Worm (Caenorhabditis elegans) whole organism, L2 larva: ENCODE measurements around the gene F11A5.16.
A peak's percentile ranks its signal among the peaks of the same experiment; 100 is the strongest.

ENCODE experiments used
- R02D3.7 ChIP-seq: fragments of 150-350 bp; optimal IDR thresholded peaks from 2 replicates; lab custom pipeline; 2014; ENCODE audit warnings: missing biosample characterization, missing genetic modification characterization
- Y55F3AM.14 ChIP-seq: fragments of 200-800 bp; sonication (Bioruptor generic); optimal IDR thresholded peaks from 2 replicates; lab custom pipeline; 2018; ENCODE audit warnings: mild to moderate bottlenecking, missing genetic modification characterization, missing compliant biosample characterization
- ZK546.5 ChIP-seq: sonication (generic microtip); optimal IDR thresholded peaks from 2 replicates; lab custom pipeline; 2017; ENCODE audit warnings: missing biosample characterization, missing genetic modification characterization
- aly-2 ChIP-seq: fragments of 150-350 bp; optimal IDR thresholded peaks from 2 replicates; lab custom pipeline; 2014; ENCODE audit warnings: missing biosample characterization, missing genetic modification characterization
- blmp-1 ChIP-seq: sonication (generic microtip); optimal IDR thresholded peaks from 2 replicates; lab custom pipeline; 2017; ENCODE audit warnings: missing genetic modification characterization, mild to moderate bottlenecking, missing compliant biosample characterization, antibody characterized with exemption, moderate library complexity; ENCODE audit not compliant: insufficient read depth
- ceh-82 ChIP-seq: fragments of 150-350 bp; optimal IDR thresholded peaks from 2 replicates; lab custom pipeline; 2014; ENCODE audit warnings: missing biosample characterization, missing genetic modification characterization
- crh-2 ChIP-seq: sonication (generic microtip); optimal IDR thresholded peaks from 2 replicates; lab custom pipeline; 2017; ENCODE audit warnings: missing biosample characterization, missing genetic modification characterization
- dmd-4 ChIP-seq: sonication (generic microtip); optimal IDR thresholded peaks from 2 replicates; lab custom pipeline; 2017; ENCODE audit warnings: missing biosample characterization, missing genetic modification characterization
- egl-27 ChIP-seq: sonication (generic microtip); optimal IDR thresholded peaks from 3 replicates; lab custom pipeline; 2017; ENCODE audit warnings: missing biosample characterization, missing genetic modification reagents, missing genetic modification characterization
- elt-1 ChIP-seq: fragments of 150-350 bp; optimal IDR thresholded peaks from 2 replicates; lab custom pipeline; 2014; ENCODE audit warnings: missing biosample characterization, missing genetic modification characterization
- fos-1 ChIP-seq: fragments of 150-350 bp; optimal IDR thresholded peaks from 2 replicates; lab custom pipeline; 2014; ENCODE audit warnings: missing biosample characterization, missing genetic modification characterization
- gmeb-1 ChIP-seq: fragments of 150-350 bp; optimal IDR thresholded peaks from 2 replicates; lab custom pipeline; 2014; ENCODE audit warnings: missing biosample characterization, missing genetic modification characterization
- lin-11 ChIP-seq: fragments of 150-350 bp; sonication (generic microtip); optimal IDR thresholded peaks from 2 replicates; lab custom pipeline; 2014; ENCODE audit warnings: missing biosample characterization, missing genetic modification characterization, inconsistent platforms, mixed read lengths
- lin-13 ChIP-seq: fragments of 150-350 bp; optimal IDR thresholded peaks from 2 replicates; lab custom pipeline; 2014; ENCODE audit warnings: missing biosample characterization, missing genetic modification reagents, missing genetic modification characterization
- lsy-2 ChIP-seq, 2 experiments: fragments of 150-350 bp in 1 of 2; sonication (generic microtip) in 1 of 2; optimal IDR thresholded peaks; 2 replicates each; lab custom pipeline; 2014 to 2017; ENCODE audit warnings: missing biosample characterization in 2 of 2, missing genetic modification characterization in 2 of 2
- mbf-1 ChIP-seq: sonication (generic microtip); optimal IDR thresholded peaks from 2 replicates; lab custom pipeline; 2017; ENCODE audit warnings: missing biosample characterization, missing genetic modification characterization
- mdl-1 ChIP-seq, 2 experiments: fragments of 150-350 bp in 1 of 2; sonication (generic microtip) in 1 of 2; optimal IDR thresholded peaks; 2 replicates each; lab custom pipeline; 2017; ENCODE audit warnings: missing biosample characterization in 2 of 2, missing genetic modification characterization in 2 of 2
- nhr-10 ChIP-seq: sonication (generic microtip); optimal IDR thresholded peaks from 2 replicates; lab custom pipeline; 2017; ENCODE audit warnings: missing biosample characterization, missing genetic modification characterization
- nhr-11 ChIP-seq: fragments of 150-350 bp; optimal IDR thresholded peaks from 2 replicates; lab custom pipeline; 2014; ENCODE audit warnings: missing biosample characterization, missing genetic modification characterization
- nhr-12 ChIP-seq: fragments of 150-350 bp; optimal IDR thresholded peaks from 2 replicates; lab custom pipeline; 2014; ENCODE audit warnings: missing biosample characterization, missing genetic modification characterization
- nhr-129 ChIP-seq: fragments of 150-350 bp; optimal IDR thresholded peaks from 2 replicates; lab custom pipeline; 2014; ENCODE audit warnings: missing biosample characterization, missing genetic modification characterization
- nhr-21 ChIP-seq: fragments of 150-350 bp; optimal IDR thresholded peaks from 2 replicates; lab custom pipeline; 2014; ENCODE audit warnings: missing biosample characterization, missing genetic modification characterization
- nhr-25 ChIP-seq: fragments of 150-350 bp; sonication (generic microtip); optimal IDR thresholded peaks from 3 replicates; lab custom pipeline; 2014; ENCODE audit warnings: missing biosample characterization, missing genetic modification characterization
- skn-1 ChIP-seq: sonication (generic microtip); optimal IDR thresholded peaks from 2 replicates; lab custom pipeline; 2017; ENCODE audit warnings: missing biosample characterization, missing genetic modification characterization
- sma-3 ChIP-seq: sonication (generic microtip); optimal IDR thresholded peaks from 2 replicates; lab custom pipeline; 2016; ENCODE audit warnings: missing genetic modification reagents, missing genetic modification characterization, missing compliant biosample characterization
- sma-9 ChIP-seq, 2 experiments: fragments of 150-350 bp in 1 of 2; sonication (generic microtip) in 1 of 2; optimal IDR thresholded peaks; 2 replicates each; lab custom pipeline; 2014 to 2016; ENCODE audit warnings: missing genetic modification characterization in 2 of 2, mild to moderate bottlenecking in 1 of 2, missing biosample characterization in 1 of 2, missing compliant biosample characterization in 1 of 2, missing genetic modification reagents in 1 of 2, moderate library complexity in 1 of 2
- unc-39 ChIP-seq: fragments of 150-350 bp; optimal IDR thresholded peaks from 2 replicates; lab custom pipeline; 2014; ENCODE audit warnings: missing biosample characterization, missing genetic modification characterization
- unc-62 ChIP-seq: fragments of 150-350 bp; optimal IDR thresholded peaks from 2 replicates; lab custom pipeline; 2014; ENCODE audit warnings: missing biosample characterization, missing genetic modification reagents, missing genetic modification characterization
- ztf-1 ChIP-seq: fragments of 200-800 bp; sonication (Bioruptor generic); conservative IDR thresholded peaks from 2 replicates; pipeline ENCODE4 v1.3.6; 2022; ENCODE audit warnings: missing genetic modification characterization, missing compliant biosample characterization

The F11A5.16 gene

DNA sequence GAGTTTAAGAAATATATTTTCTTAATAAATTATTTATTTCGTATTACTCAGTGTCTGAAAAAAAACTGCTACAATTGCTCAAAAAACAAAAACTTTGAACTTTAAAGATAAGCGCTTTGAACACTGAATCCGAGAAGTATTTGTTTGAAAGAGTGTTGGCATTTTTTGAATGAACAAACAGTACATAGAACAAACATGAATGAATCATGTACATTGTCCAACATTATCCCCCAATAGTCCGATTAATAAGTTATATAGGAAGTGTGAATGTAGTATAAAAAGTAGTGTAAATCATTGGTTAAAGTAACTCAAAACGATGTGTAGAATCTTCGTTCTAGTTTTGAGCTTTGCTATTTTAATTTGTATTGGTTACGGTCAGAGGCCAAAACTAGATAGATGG lies 9.0 kb upstream of the F11A5.16 start, which contains the start of gene F11A5.17:
Gene F11A5.17 (plus strand): TSS at position 301 of the 400 bp plus-strand sequence.
- TF ChIP-seq ztf-1: no peak
- TF ChIP-seq skn-1 (tag; lab: Kevin White, UChicago): no peak
- TF ChIP-seq aly-2 (tag; lab: Kevin White, UChicago): no peak

- TF ChIP-seq elt-1 (tag; lab: Kevin White, UChicago) (no peak), sma-9 (GFP tag; optimal IDR thresholded peaks at IDR 0.05; lab: Kevin White, UChicago) (no peak), sma-9 (tag; optimal IDR thresholded peaks at IDR 0.05; lab: Kevin White, UChicago) (no peak), mbf-1 (no peak), nhr-21 (tag; lab: Kevin White, UChicago) (no peak), gmeb-1 (tag; lab: Kevin White, UChicago) (no peak), nhr-25 (tag; lab: Kevin White, UChicago) (no peak), ztf-1 (no peak), nhr-10 (no peak), nhr-129 (tag; lab: Kevin White, UChicago) (no peak), unc-39 (tag; lab: Kevin White, UChicago) (no peak)
- TF ChIP-seq, all 48 proteins: peak for 0
Measured at ce11 chrV:16202618-16203017, 8.1 kb upstream of the F11A5.16 start, which contains the start of gene F11A5.18. Gene F11A5.18 (plus strand): TSS chrV:16202918.

DNA sequence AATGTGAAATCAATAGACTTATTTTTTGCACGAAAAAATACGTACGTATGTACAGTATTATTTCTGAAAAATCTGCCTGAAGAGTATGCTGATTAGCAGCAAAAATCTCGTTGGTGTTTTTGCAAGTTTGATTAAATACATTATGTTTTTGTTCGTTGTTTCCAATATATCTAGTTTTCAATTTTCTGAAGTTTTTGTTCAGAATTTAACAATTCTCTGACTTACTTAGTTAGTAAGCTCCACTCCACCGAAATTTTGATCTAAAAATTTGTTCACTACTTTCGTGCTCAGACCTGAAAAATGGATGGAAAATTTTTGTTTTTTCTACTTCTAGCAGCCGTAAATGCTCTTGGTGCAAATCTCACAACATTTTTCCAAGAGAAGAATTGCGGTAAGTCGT lies 5.9 kb upstream of the F11A5.16 start, which contains the start of gene irld-26:
Gene irld-26 (plus strand): TSS at position 301 of the 400 bp plus-strand sequence.
- TF ChIP-seq ztf-1: no peak
- TF ChIP-seq ceh-82 (tag; lab: Kevin White, UChicago): no peak
- no peak for TF ChIP-seq mbf-1
- TF ChIP-seq dmd-4: no peak
- TF ChIP-seq unc-62: no peak
- no peak for TF ChIP-seq nhr-12 (tag; lab: Kevin White, UChicago)
- no peak for TF ChIP-seq nhr-10

DNA sequence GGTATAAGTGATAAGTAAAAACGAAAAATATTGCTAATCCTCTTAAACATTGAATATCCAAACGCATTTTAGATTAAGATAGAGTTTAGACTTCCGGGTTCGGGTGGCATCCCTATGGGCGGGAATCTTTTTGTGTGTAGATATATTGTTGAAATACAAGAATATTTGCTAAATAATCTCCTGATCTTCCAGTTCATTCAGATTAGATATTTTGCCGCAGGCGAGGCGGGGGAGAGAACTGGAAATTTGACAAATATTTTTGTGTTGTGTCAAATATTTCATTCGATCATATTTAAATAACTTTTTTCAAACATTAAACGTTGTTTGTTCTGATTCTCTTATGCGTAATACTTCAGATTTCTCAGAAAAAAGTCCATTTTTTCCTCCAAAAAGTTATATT lies 915 bp upstream of the F11A5.16 start, which contains the start of gene oac-15:
Gene oac-15 (minus strand): TSS at position 101 of the 400 bp plus-strand sequence.
- TF ChIP-seq fos-1 (tag; lab: Kevin White, UChicago): no peak
- no peak for TF ChIP-seq ZK546.5 (tag; lab: Kevin White, UChicago)
- TF ChIP-seq Y55F3AM.14 (GFP tag; lab: Kevin White, UChicago): no peak
- no peak for TF ChIP-seq lsy-2 (tag; optimal IDR thresholded peaks at IDR 0.05; lab: Kevin White, UChicago)

- TF ChIP-seq R02D3.7 (no peak), nhr-21 (tag; lab: Kevin White, UChicago) (peak; percentile 61), nhr-11 (no peak), sma-9 (GFP tag; optimal IDR thresholded peaks at IDR 0.05; lab: Kevin White, UChicago) (peak; percentile 76), sma-9 (tag; optimal IDR thresholded peaks at IDR 0.05; lab: Kevin White, UChicago) (no peak), mbf-1 (no peak), unc-39 (tag; lab: Kevin White, UChicago) (no peak)
Measured at ce11 chrV:16211713-16212112, 961 bp downstream of the F11A5.16 start.

DNA sequence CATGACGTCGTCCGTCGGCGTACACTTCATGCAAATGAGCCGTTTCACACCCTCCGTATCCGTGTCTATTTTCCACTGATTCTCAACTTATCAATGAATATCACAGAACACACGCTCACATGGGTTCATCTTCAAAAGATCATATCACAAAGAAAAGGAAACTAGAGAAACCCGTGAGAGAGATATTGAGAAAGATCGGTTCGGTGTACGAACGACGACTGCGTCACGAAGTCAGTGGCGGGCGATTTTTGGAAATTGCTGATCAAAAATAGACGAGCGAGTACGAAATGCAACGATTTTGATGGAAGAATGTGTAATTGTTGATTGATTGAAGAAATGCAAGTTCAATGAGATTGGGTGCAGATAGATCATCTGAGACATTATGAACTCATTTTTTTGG lies 2.6 kb downstream of the F11A5.16 start:
- TF ChIP-seq lin-13 (GFP tag; lab: Kevin White, UChicago) (no peak), nhr-129 (tag; lab: Kevin White, UChicago) (no peak), mdl-1 (tag; optimal IDR thresholded peaks at IDR 0.05; lab: Kevin White, UChicago) (peak in 1 of 2 experiments; percentile 3), nhr-21 (tag; lab: Kevin White, UChicago) (peak; percentile 81), blmp-1 (peak; percentile 49), sma-3 (GFP tag; lab: Kevin White, UChicago) (peak; percentile 36), fos-1 (tag; lab: Kevin White, UChicago) (no peak), egl-27 (tag; lab: Kevin White, UChicago) (peak; percentile 0), nhr-11 (no peak), Y55F3AM.14 (GFP tag; lab: Kevin White, UChicago) (peak; percentile 14), lin-11 (no peak), crh-2 (peak; percentile 5), nhr-25 (tag; lab: Kevin White, UChicago) (peak; percentile 45), sma-9 (GFP tag; optimal IDR thresholded peaks at IDR 0.05; lab: Kevin White, UChicago) (peak; percentile 91), sma-9 (tag; optimal IDR thresholded peaks at IDR 0.05; lab: Kevin White, UChicago) (no peak), gmeb-1 (tag; lab: Kevin White, UChicago) (peak; percentile 27)
